Worm (Caenorhabditis elegans) whole organism, L1 larva: Measurements from ENCODE around the gene F42A10.7.

ENCODE experiments used
- F16B12.6 ChIP-seq: fragments of 150-350 bp; optimal IDR thresholded peaks from 2 replicates; lab custom pipeline; 2014; ENCODE audit warnings: missing biosample characterization, missing genetic modification characterization
- Y116A8C.19 ChIP-seq: sonication (generic microtip); optimal IDR thresholded peaks from 2 replicates; lab custom pipeline; 2016; ENCODE audit warnings: missing compliant biosample characterization, missing genetic modification characterization, borderline replicate concordance
- alr-1 ChIP-seq: fragments of 200-800 bp; sonication (Bioruptor generic); optimal IDR thresholded peaks from 2 replicates; lab custom pipeline; 2018; ENCODE audit warnings: borderline replicate concordance, mild to moderate bottlenecking, missing genetic modification characterization, missing compliant biosample characterization
- blmp-1 ChIP-seq: fragments of 150-350 bp; optimal IDR thresholded peaks from 2 replicates; lab custom pipeline; 2014; ENCODE audit warnings: missing biosample characterization, missing genetic modification characterization
- ceh-88 ChIP-seq: fragments of 200-800 bp; sonication (Bioruptor generic); IDR thresholded peaks from 2 replicates; pipeline ENCODE4 v1.3.6; 2022; ENCODE audit warnings: missing genetic modification characterization, missing compliant biosample characterization
- ces-1 ChIP-seq: fragments of 150-350 bp; optimal IDR thresholded peaks from 2 replicates; lab custom pipeline; 2014; ENCODE audit warnings: missing biosample characterization, missing genetic modification reagents, missing genetic modification characterization
- dpl-1 ChIP-seq, 3 experiments: fragments of 150-350 bp in 2 of 3; sonication (generic microtip) in 1 of 3; optimal IDR thresholded peaks; 2 replicates each; lab custom pipeline; 2014 to 2017; ENCODE audit warnings: missing biosample characterization in 3 of 3, missing genetic modification characterization in 3 of 3, missing genetic modification reagents in 3 of 3
- dsc-1 ChIP-seq: sonication (generic microtip); optimal IDR thresholded peaks from 2 replicates; lab custom pipeline; 2016; ENCODE audit warnings: mild to moderate bottlenecking, missing genetic modification characterization, missing compliant biosample characterization
- efl-1 ChIP-seq, 4 experiments: fragments of 150-350 bp; optimal IDR thresholded peaks in 3 of 4; peaks in 1 of 4; 1 replicate in 1 of 4; 2 replicates in 3 of 4; lab custom pipeline; 2014; ENCODE audit warnings: missing biosample characterization in 2 of 4, missing genetic modification characterization in 2 of 4, missing genetic modification reagents in 2 of 4
- egl-13 ChIP-seq: sonication (generic microtip); optimal IDR thresholded peaks from 2 replicates; lab custom pipeline; 2016; ENCODE audit warnings: missing genotype, missing genetic modification reagents, missing genetic modification characterization, missing compliant biosample characterization
- ets-5 ChIP-seq: fragments of 200-800 bp; sonication (Bioruptor generic); IDR thresholded peaks from 2 replicates; pipeline ENCODE4 v1.3.6; 2022; ENCODE audit warnings: missing genetic modification characterization, missing compliant biosample characterization
- fkh-8 ChIP-seq: sonication (generic microtip); optimal IDR thresholded peaks from 2 replicates; lab custom pipeline; 2016; ENCODE audit warnings: mild to moderate bottlenecking, missing genetic modification characterization, missing compliant biosample characterization
- fos-1 ChIP-seq: fragments of 150-350 bp; optimal IDR thresholded peaks from 2 replicates; lab custom pipeline; 2014; ENCODE audit warnings: missing biosample characterization, missing genetic modification characterization
- hlh-17 ChIP-seq: fragments of 200-800 bp; sonication (Bioruptor generic); optimal IDR thresholded peaks from 2 replicates; lab custom pipeline; 2018; ENCODE audit warnings: missing genetic modification characterization, mild to moderate bottlenecking, missing compliant biosample characterization, moderate library complexity, borderline replicate concordance
- hlh-4 ChIP-seq: sonication (generic microtip); optimal IDR thresholded peaks from 2 replicates; lab custom pipeline; 2016; ENCODE audit warnings: mild to moderate bottlenecking, missing genetic modification characterization, missing compliant biosample characterization
- irx-1 ChIP-seq: sonication (generic microtip); optimal IDR thresholded peaks from 2 replicates; lab custom pipeline; 2016; ENCODE audit warnings: missing genetic modification characterization, missing compliant biosample characterization
- lin-13 ChIP-seq: fragments of 150-350 bp; optimal IDR thresholded peaks from 2 replicates; lab custom pipeline; 2014; ENCODE audit warnings: missing biosample characterization, missing genetic modification reagents, missing genetic modification characterization
- lin-14 ChIP-seq: fragments of 200-800 bp; sonication (Bioruptor generic); optimal IDR thresholded peaks from 2 replicates; lab custom pipeline; 2018; ENCODE audit warnings: mild to moderate bottlenecking, missing genetic modification characterization, moderate library complexity, missing compliant biosample characterization
- lin-15B ChIP-seq: fragments of 150-350 bp; sonication (generic microtip); optimal IDR thresholded peaks from 3 replicates; lab custom pipeline; 2014; ENCODE audit warnings: missing biosample characterization, missing genetic modification characterization
- lin-35 ChIP-seq, 2 experiments: fragments of 150-350 bp; optimal IDR thresholded peaks; 2 replicates each; lab custom pipeline; 2014; ENCODE audit warnings: missing biosample characterization in 2 of 2, missing genetic modification characterization in 2 of 2, missing genetic modification reagents in 2 of 2
- lsy-2 ChIP-seq, 2 experiments: fragments of 150-350 bp; optimal IDR thresholded peaks; 2 replicates each; lab custom pipeline; 2014; ENCODE audit warnings: missing biosample characterization in 2 of 2, missing genetic modification characterization in 2 of 2
- mdl-1 ChIP-seq, 2 experiments: fragments of 150-350 bp; optimal IDR thresholded peaks; 2 replicates each; lab custom pipeline; 2014 to 2017; ENCODE audit warnings: missing biosample characterization in 2 of 2, missing genetic modification characterization in 2 of 2, inconsistent platforms in 1 of 2
- mef-2 ChIP-seq: fragments of 150-350 bp; optimal IDR thresholded peaks from 2 replicates; lab custom pipeline; 2014; ENCODE audit warnings: missing biosample characterization, missing genetic modification characterization
- mep-1 ChIP-seq: fragments of 150-350 bp; optimal IDR thresholded peaks from 2 replicates; lab custom pipeline; 2014; ENCODE audit warnings: missing biosample characterization, missing genetic modification characterization
- nhr-11 ChIP-seq: fragments of 150-350 bp; optimal IDR thresholded peaks from 2 replicates; lab custom pipeline; 2014; ENCODE audit warnings: missing biosample characterization, missing genetic modification characterization
- nhr-19 ChIP-seq: fragments of 200-800 bp; sonication (Bioruptor generic); conservative IDR thresholded peaks from 2 replicates; pipeline ENCODE4 v1.3.6; 2022; ENCODE audit warnings: missing genetic modification characterization, missing compliant biosample characterization
- nhr-20 ChIP-seq: sonication (generic microtip); optimal IDR thresholded peaks from 2 replicates; lab custom pipeline; 2016; ENCODE audit warnings: mild to moderate bottlenecking, missing genetic modification characterization, missing compliant biosample characterization
- nhr-237 ChIP-seq: fragments of 150-350 bp; optimal IDR thresholded peaks from 2 replicates; lab custom pipeline; 2014; ENCODE audit warnings: missing biosample characterization, missing genetic modification characterization
- nhr-47 ChIP-seq: sonication (generic microtip); optimal IDR thresholded peaks from 2 replicates; lab custom pipeline; 2016; ENCODE audit warnings: mild to moderate bottlenecking, missing genetic modification characterization, moderate library complexity, missing compliant biosample characterization
- nhr-71 ChIP-seq: sonication (generic microtip); optimal IDR thresholded peaks from 2 replicates; lab custom pipeline; 2016; ENCODE audit warnings: mild to moderate bottlenecking, missing genetic modification characterization, moderate library complexity, missing compliant biosample characterization
- nhr-77 ChIP-seq: fragments of 150-350 bp; optimal IDR thresholded peaks from 2 replicates; lab custom pipeline; 2014; ENCODE audit warnings: missing biosample characterization, missing genetic modification characterization
- nhr-90 ChIP-seq: sonication (generic microtip); optimal IDR thresholded peaks from 2 replicates; lab custom pipeline; 2016; ENCODE audit warnings: mild to moderate bottlenecking, missing genetic modification characterization, missing compliant biosample characterization; ENCODE audit not compliant: poor library complexity
- rnt-1 ChIP-seq: sonication (generic microtip); optimal IDR thresholded peaks from 2 replicates; lab custom pipeline; 2016; ENCODE audit warnings: mild to moderate bottlenecking, missing genetic modification characterization, moderate library complexity, missing compliant biosample characterization
- snpc-4 ChIP-seq: fragments of 150-350 bp; optimal IDR thresholded peaks from 2 replicates; lab custom pipeline; 2014; ENCODE audit warnings: missing biosample characterization, missing genetic modification characterization
- snu-23 ChIP-seq: sonication (generic microtip); optimal IDR thresholded peaks from 2 replicates; lab custom pipeline; 2016; ENCODE audit warnings: missing genetic modification characterization, missing compliant biosample characterization
- sox-4 ChIP-seq: sonication (generic microtip); optimal IDR thresholded peaks from 2 replicates; lab custom pipeline; 2016; ENCODE audit warnings: missing genetic modification characterization, missing compliant biosample characterization
- sup-37 ChIP-seq: fragments of 200-800 bp; sonication (Bioruptor generic); optimal IDR thresholded peaks from 2 replicates; lab custom pipeline; 2018; ENCODE audit warnings: mild to moderate bottlenecking, missing genetic modification characterization, missing compliant biosample characterization
- tbx-2 ChIP-seq: sonication (generic microtip); optimal IDR thresholded peaks from 2 replicates; lab custom pipeline; 2016; ENCODE audit warnings: missing genetic modification characterization, missing compliant biosample characterization
- tlp-1 ChIP-seq: fragments of 150-350 bp; optimal IDR thresholded peaks from 2 replicates; lab custom pipeline; 2014; ENCODE audit warnings: missing biosample characterization, missing genetic modification characterization
- unc-62 ChIP-seq: fragments of 150-350 bp; optimal IDR thresholded peaks from 2 replicates; lab custom pipeline; 2014; ENCODE audit warnings: missing biosample characterization, missing genetic modification reagents, missing genetic modification characterization
- unc-98 ChIP-seq: fragments of 200-800 bp; sonication (Bioruptor generic); IDR thresholded peaks from 2 replicates; pipeline ENCODE4 v1.3.6; 2022; ENCODE audit warnings: missing genetic modification characterization, missing compliant biosample characterization
- vab-15 ChIP-seq: sonication (generic microtip); optimal IDR thresholded peaks from 2 replicates; lab custom pipeline; 2017; ENCODE audit warnings: missing genotype, mild to moderate bottlenecking, missing genetic modification characterization, missing compliant biosample characterization
- ztf-4 ChIP-seq: fragments of 150-350 bp; optimal IDR thresholded peaks from 2 replicates; lab custom pipeline; 2014; ENCODE audit warnings: missing biosample characterization, missing genetic modification characterization

F42A10.7 gene

DNA sequence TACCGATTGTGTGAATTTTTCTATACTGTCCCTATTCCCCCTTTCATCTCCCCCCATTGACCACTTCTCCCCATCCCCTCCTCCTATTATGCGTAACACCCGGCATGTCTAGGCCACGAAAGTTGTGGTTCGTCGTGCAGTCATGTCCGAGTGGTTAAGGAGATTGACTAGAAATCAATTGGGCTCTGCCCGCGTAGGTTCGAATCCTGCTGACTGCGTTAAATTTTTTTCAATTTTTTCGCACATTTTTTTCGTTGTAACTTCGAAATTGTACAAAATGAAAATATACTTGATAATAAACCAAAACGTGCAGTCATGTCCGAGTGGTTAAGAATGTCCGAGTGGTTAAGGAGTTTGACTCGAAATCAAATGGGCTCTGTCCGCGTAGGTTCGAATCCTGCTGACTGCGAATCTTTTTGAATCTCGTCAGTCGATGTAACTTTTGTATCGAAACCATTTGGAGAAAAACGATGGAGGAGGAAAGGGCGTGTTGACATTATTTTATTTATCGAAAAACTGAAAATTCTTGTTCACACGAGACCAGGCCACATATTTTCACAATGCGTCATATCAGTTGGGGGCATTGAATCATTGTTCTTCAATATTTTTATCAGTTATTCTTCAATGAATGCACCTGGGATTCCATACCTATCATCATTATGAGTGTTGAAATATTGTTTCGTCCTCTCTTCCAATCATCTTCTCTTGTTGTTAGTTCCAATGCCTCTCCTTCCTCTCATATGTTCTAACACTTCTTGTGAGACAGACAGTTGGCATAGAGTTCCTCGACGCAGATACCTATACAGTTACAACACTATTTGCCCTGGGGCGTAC, 19.6 kb downstream of the F42A10.7 start, which contains the start of gene nfm-1 (continued):
- TF ChIP-seq tlp-1 (tag; lab: Kevin White, UChicago), result no peak
- TF ChIP-seq mdl-1 (tag; optimal IDR thresholded peaks at IDR 0.05; lab: Kevin White, UChicago), result peak in 1 of 2 experiments; percentile 23
- TF ChIP-seq ztf-4 (tag; lab: Kevin White, UChicago), result no peak
- peak; percentile 45 to 73 for TF ChIP-seq lsy-2 (tag; optimal IDR thresholded peaks at IDR 0.05; lab: Kevin White, UChicago)
- peak; percentile 30; the same call in 1 of the 2 replicates for TF ChIP-seq unc-98
- no peak for TF ChIP-seq hlh-4 (tag; lab: Kevin White, UChicago)
- no peak for TF ChIP-seq ets-5
- TF ChIP-seq efl-1 (optimal IDR thresholded peaks at IDR 0.05; lab: Kevin White, UChicago), result peak; percentile 50 to 62
- peak; percentile 30 to 93 for TF ChIP-seq efl-1 (GFP tag; optimal IDR thresholded peaks at IDR 0.05 in 1 of 2; lab: Kevin White, UChicago)
- TF ChIP-seq dpl-1 (GFP tag; optimal IDR thresholded peaks at IDR 0.05; lab: Kevin White, UChicago), result peak; percentile 13 to 48 (median 26)
- peak; percentile 62 for TF ChIP-seq nhr-90 (tag; lab: Kevin White, UChicago)
- peak; percentile 77 for TF ChIP-seq mep-1 (tag; lab: Kevin White, UChicago)
- TF ChIP-seq ceh-88 (GFP tag; lab: Robert Waterston, UW), result 0 out of 2 replicates have a peak, but pooled peaks have one; percentile 18
- TF ChIP-seq nhr-47 (tag; lab: Kevin White, UChicago), result peak; percentile 72
- TF ChIP-seq nhr-237 (tag; lab: Kevin White, UChicago), result peak; percentile 33
- peak; percentile 45 for TF ChIP-seq fkh-8
- peak; percentile 17 for TF ChIP-seq F16B12.6 (tag; lab: Kevin White, UChicago)
- TF ChIP-seq unc-62 (GFP tag; lab: Kevin White, UChicago), result no peak
- TF ChIP-seq snpc-4, result peak; percentile 9
- TF ChIP-seq sox-4 (tag; lab: Kevin White, UChicago), result no peak
- peak; percentile 72 for TF ChIP-seq lin-14 (GFP tag; lab: Kevin White, UChicago)
- peak; percentile 35 for TF ChIP-seq tbx-2 (tag; lab: Kevin White, UChicago)
- TF ChIP-seq lin-13 (GFP tag; lab: Kevin White, UChicago), result peak; percentile 17
- TF ChIP-seq nhr-19 (GFP tag; lab: Robert Waterston, UW), result peak; percentile 71
- peak; percentile 38 for TF ChIP-seq nhr-20 (tag; lab: Kevin White, UChicago)
- TF ChIP-seq nhr-11, result no peak
- TF ChIP-seq nhr-71, result peak; percentile 72
- TF ChIP-seq ces-1 (GFP tag; lab: Kevin White, UChicago), result no peak
- peak; percentile 5 for TF ChIP-seq lin-15B (tag; lab: Kevin White, UChicago)

DNA sequence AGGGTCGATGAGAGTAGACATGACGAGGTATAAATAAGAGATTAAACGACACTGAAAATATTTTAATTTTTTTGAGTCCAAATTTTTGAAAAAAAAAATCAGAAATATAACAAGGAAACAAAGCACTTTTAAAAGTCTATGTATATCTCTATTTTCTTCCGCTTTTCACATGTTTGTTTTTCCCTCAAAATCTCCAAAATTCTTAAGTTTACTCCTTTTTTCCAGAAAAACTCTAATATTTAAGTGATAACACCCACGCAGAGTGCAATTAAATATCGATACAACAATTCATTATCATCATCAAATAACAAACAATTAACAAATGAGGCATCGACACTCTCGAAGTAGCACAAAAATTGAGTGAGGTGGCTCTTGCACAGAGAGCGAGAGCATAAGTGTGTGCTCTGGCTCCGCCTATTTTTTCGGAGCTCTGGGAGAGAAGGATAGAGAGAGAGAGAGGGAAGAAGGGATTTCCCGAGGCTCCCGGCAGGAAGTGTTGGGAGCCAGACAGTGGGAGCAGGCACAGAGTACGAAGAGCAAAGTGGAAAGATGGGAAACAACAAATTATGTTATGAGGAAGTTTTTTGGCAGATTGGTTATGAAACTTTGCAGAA, 20.7 kb downstream of the F42A10.7 start, which contains the start of gene anmt-2:
Gene anmt-2 (minus strand): TSS at position 51 of the 614 bp plus-strand sequence.
- TF ChIP-seq snu-23 (GFP tag; lab: Kevin White, UChicago) (peak; percentile 15), dsc-1 (tag; lab: Kevin White, UChicago) (peak; percentile 43), nhr-77 (tag; lab: Kevin White, UChicago) (no peak), alr-1 (tag; lab: Kevin White, UChicago) (no peak), nhr-71 (peak; percentile 58), irx-1 (tag; lab: Kevin White, UChicago) (no peak), hlh-17 (GFP tag; lab: Kevin White, UChicago) (no peak), lsy-2 (tag; optimal IDR thresholded peaks at IDR 0.05; lab: Kevin White, UChicago) (peak in 1 of 2 experiments; percentile 15), Y116A8C.19 (tag; lab: Kevin White, UChicago) (no peak), sup-37 (GFP tag; lab: Kevin White, UChicago) (no peak), lin-35 (GFP tag; optimal IDR thresholded peaks at IDR 0.05; lab: Kevin White, UChicago) (no peak), tbx-2 (tag; lab: Kevin White, UChicago) (peak; percentile 3), blmp-1 (tag; lab: Kevin White, UChicago) (no peak), fos-1 (tag; lab: Kevin White, UChicago) (no peak), nhr-11 (no peak), vab-15 (tag; lab: Kevin White, UChicago) (no peak), rnt-1 (peak; percentile 50), egl-13 (tag; lab: Kevin White, UChicago) (no peak), mef-2 (no peak), lin-14 (GFP tag; lab: Kevin White, UChicago) (peak; percentile 50)
